Worm (Caenorhabditis elegans) whole organism, early embryonic: ENCODE results near the gene B0348.2.

Experiments
- scrt-1 ChIP-seq: fragments of 200-800 bp; sonication (Bioruptor generic); IDR thresholded peaks from 2 replicates; pipeline ENCODE4 v1.3.6; 2022; ENCODE audit warnings: missing genetic modification characterization, missing compliant biosample characterization
- tbx-11 ChIP-seq: fragments of 200-800 bp; sonication (Bioruptor generic); IDR thresholded peaks from 2 replicates; pipeline ENCODE4 v1.3.6; 2022; ENCODE audit warnings: missing genetic modification characterization, missing compliant biosample characterization

ce11 chrV:1335-1734, 43.8 kb upstream of the B0348.2 start, which contains the start of gene idpp-2:
- TF ChIP-seq tbx-11 (GFP tag; lab: Robert Waterston, UW), result no peak
- no peak for TF ChIP-seq scrt-1 (GFP tag; lab: Robert Waterston, UW)
